Fruit fly (Drosophila melanogaster): ENCODE results near the gene CG3793.

Gene CG3793

DNA sequence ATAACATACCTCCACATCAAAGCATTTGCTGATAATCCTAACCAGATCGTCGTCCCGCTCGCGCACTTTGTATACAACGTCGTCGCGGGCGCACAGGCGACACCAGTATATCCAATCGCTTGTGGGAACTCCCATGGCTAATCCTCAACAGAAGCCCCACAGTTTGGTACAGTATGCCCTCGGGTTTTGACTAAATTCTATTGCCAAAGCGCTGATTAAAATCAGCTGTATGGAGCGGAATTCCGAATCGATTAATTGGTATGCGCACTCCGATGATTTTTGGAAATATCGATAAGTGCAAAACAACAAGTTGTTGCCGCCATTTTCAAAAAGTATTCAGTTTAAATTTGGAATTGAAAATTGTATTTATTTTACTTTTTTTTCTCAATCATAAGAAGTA, 4.1 kb downstream of the CG3793 start, which contains the start of gene wek:
Gene wek, minus strand, starts transcription at position 253 of the 400 bp plus-strand sequence.
- TF ChIP-seq Stat92E (GFP tag; optimal IDR thresholded peaks at IDR 0.05) = no peak
- TF ChIP-seq kah (GFP tag; optimal IDR thresholded peaks at IDR 0.05) = peak; percentile 95
- no peak for TF ChIP-seq Ets97D (GFP tag; optimal IDR thresholded peaks at IDR 0.05)
- TF ChIP-seq Xbp1 (GFP tag; optimal IDR thresholded peaks at IDR 0.05) = no peak
- TF ChIP-seq CG10267 (tag; optimal IDR thresholded peaks at IDR 0.05) = peak; percentile 49
- TF ChIP-seq CG2129 (GFP tag; IDR thresholded peaks at IDR 0.05; ENCODE audit: partially characterized antibody) = peak; percentile 24; the same call in 1 of the 2 replicates
- no peak for TF ChIP-seq row (GFP tag; IDR thresholded peaks at IDR 0.05)
- no peak for TF ChIP-seq mam (GFP tag; optimal IDR thresholded peaks at IDR 0.05)
- TF ChIP-seq seq (GFP tag; IDR thresholded peaks at IDR 0.05) = no peak
- TF ChIP-seq Deaf1 (tag; optimal IDR thresholded peaks at IDR 0.05) = no peak
- TF ChIP-seq MBD-R2 (GFP tag; IDR thresholded peaks at IDR 0.05) = peak; percentile 83
- TF ChIP-seq chinmo (GFP tag; IDR thresholded peaks at IDR 0.05; ENCODE audit: partially characterized antibody) = peak; percentile 88; the same call in 3 of the 4 replicates
- TF ChIP-seq E2f2 (GFP tag; IDR thresholded peaks at IDR 0.05) = peak; percentile 93
- no peak for TF ChIP-seq pb (GFP tag; optimal IDR thresholded peaks at IDR 0.05)
- TF ChIP-seq Nf-YB (GFP tag; optimal IDR thresholded peaks at IDR 0.05) = no peak
- no peak for TF ChIP-seq CG9876 (GFP tag; optimal IDR thresholded peaks at IDR 0.05)
- no peak for TF ChIP-seq bcd (GFP tag; optimal IDR thresholded peaks at IDR 0.05)
- TF ChIP-seq tup (GFP tag; optimal IDR thresholded peaks at IDR 0.05) = no peak
- TF ChIP-seq hkb (optimal IDR thresholded peaks at IDR 0.05) = no peak
- TF ChIP-seq hkb (GFP tag; IDR thresholded peaks at IDR 0.05) = no peak
- TF ChIP-seq fd96Cb (tag; optimal IDR thresholded peaks at IDR 0.05) = no peak
- TF ChIP-seq CG12155 (GFP tag; optimal IDR thresholded peaks at IDR 0.05) = no peak
- TF ChIP-seq dmrt99B (tag; optimal IDR thresholded peaks at IDR 0.05) = no peak
- no peak for TF ChIP-seq CG15479 (GFP tag; optimal IDR thresholded peaks at IDR 0.05)
- TF ChIP-seq so (GFP tag; IDR thresholded peaks at IDR 0.05) = no peak
- no peak for TF ChIP-seq HLH54F (GFP tag; optimal IDR thresholded peaks at IDR 0.05)
- no peak for TF ChIP-seq Trl (optimal IDR thresholded peaks at IDR 0.05)
- TF ChIP-seq Trl (GFP tag; optimal IDR thresholded peaks at IDR 0.05) = no peak
- no peak for TF ChIP-seq toy (GFP tag; IDR thresholded peaks at IDR 0.05)
- peak; percentile 41 for TF ChIP-seq CG4617 (GFP tag; optimal IDR thresholded peaks at IDR 0.05; ENCODE audit: borderline replicate concordance)
- TF ChIP-seq CG43689 (GFP tag; IDR thresholded peaks at IDR 0.05) = no peak
- peak; percentile 50 for TF ChIP-seq pzg (GFP tag; optimal IDR thresholded peaks at IDR 0.05)
- peak; percentile 52; the same call in 2 of the 3 replicates for TF ChIP-seq Doc3 (GFP tag; IDR thresholded peaks at IDR 0.05; ENCODE audit: partially characterized antibody)
- TF ChIP-seq CG9437 (GFP tag; optimal IDR thresholded peaks at IDR 0.05) = no peak
- TF ChIP-seq CG10543 (GFP tag; optimal IDR thresholded peaks at IDR 0.05) = no peak
- TF ChIP-seq CG6854 (GFP tag; optimal IDR thresholded peaks at IDR 0.05) = no peak
- TF ChIP-seq CG7786 (GFP tag; optimal IDR thresholded peaks at IDR 0.05) = no peak
- TF ChIP-seq tio (GFP tag; optimal IDR thresholded peaks at IDR 0.05) = no peak
- TF ChIP-seq Scr (GFP tag; IDR thresholded peaks at IDR 0.05; ENCODE audit: partially characterized antibody) = peak; percentile 75
- TF ChIP-seq Six4 (GFP tag; optimal IDR thresholded peaks at IDR 0.05) = no peak
- no peak for TF ChIP-seq CG4820 (GFP tag; optimal IDR thresholded peaks at IDR 0.05)
- peak; percentile 88 for TF ChIP-seq CG34224 (GFP tag; IDR thresholded peaks at IDR 0.05; ENCODE audit: partially characterized antibody)
- no peak for TF ChIP-seq CG11723 (GFP tag; optimal IDR thresholded peaks at IDR 0.05)
- TF ChIP-seq HLH4C (GFP tag; IDR thresholded peaks at IDR 0.05; ENCODE audit: partially characterized antibody) = peak; percentile 84
- no peak for TF ChIP-seq CG18262 (tag; optimal IDR thresholded peaks at IDR 0.05)
- no peak for TF ChIP-seq GATAe (GFP tag; conservative IDR thresholded peaks at IDR 0.05)
- TF ChIP-seq Hand (GFP tag; optimal IDR thresholded peaks at IDR 0.05) = no peak
- TF ChIP-seq hb (GFP tag; IDR thresholded peaks at IDR 0.05; ENCODE audit: partially characterized antibody) = peak; percentile 46; the same call in 1 of the 3 replicates
- TF ChIP-seq CG13287 (GFP tag; IDR thresholded peaks at IDR 0.05; ENCODE audit: partially characterized antibody) = peak; percentile 84
- no peak for TF ChIP-seq Ets65A (GFP tag)
- TF ChIP-seq CG6765 (GFP tag; optimal IDR thresholded peaks at IDR 0.05) = no peak

Data from whole organism, embryonic.